Fruit fly (Drosophila melanogaster): ENCODE data around the gene CG12990.
A peak's percentile ranks its signal among the peaks of the same experiment; 100 is the strongest.

Gene CG12990

dm6 chrX:17651216-17651997, 20.3 kb downstream of the CG12990 start:
- peak; percentile 38 for TF ChIP-seq ovo (GFP tag; optimal IDR thresholded peaks at IDR 0.05)
- TF ChIP-seq toe (GFP tag; optimal IDR thresholded peaks at IDR 0.05): no peak
- TF ChIP-seq pad (GFP tag; optimal IDR thresholded peaks at IDR 0.05): peak; percentile 91

DNA sequence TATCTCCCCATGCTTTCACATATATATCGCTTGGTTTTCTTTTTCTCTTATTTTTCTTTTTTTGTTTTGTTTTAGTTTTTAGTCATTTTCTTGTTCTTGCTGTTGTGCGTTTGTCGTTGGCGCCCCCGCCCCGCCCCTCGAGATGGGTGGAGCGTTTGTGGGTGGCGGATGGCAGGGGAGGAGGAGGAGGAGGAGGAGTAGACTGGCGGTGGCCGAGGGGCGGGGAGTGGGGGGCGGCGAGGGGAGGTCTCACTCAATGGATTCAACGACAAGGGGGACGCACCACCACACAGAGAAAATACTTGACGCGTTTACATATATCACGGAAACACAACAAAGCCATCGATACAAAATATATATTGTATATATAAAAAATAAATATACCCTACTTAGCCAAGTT, 30.9 kb downstream of the CG12990 start:
- no peak for TF ChIP-seq CG33017 (tag; optimal IDR thresholded peaks at IDR 0.05)

DNA sequence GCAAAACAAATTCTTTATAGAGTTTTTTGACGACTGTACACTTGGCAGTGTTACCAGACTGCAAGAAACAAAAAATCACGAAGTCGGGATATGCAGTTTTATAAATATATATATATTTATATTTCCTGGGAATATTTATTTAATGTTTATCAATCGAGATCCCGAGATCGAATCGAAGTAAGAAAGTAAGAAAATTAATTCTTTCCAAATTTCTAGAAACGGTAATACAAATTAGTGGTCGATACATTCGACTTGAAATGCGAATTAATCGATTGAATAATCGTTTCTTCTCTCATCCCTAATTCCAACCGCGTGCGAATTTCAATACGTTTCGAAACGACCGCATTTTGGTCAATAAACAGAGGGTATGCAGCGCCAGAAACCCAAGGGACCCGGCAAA, 35.7 kb downstream of the CG12990 start, which contains the start of the genes CG8289 and CG5800:
Gene CG8289 (minus strand): TSS at position 44 of the 400 bp plus-strand sequence.
Gene CG5800 (plus strand): TSS at position 281 of the 400 bp plus-strand sequence.
- TF ChIP-seq CG5204 (GFP tag; optimal IDR thresholded peaks at IDR 0.05) (no peak), bab1 (GFP tag; optimal IDR thresholded peaks at IDR 0.05) (peak; percentile 62), CG14711 (tag; optimal IDR thresholded peaks at IDR 0.05) (peak; percentile 57), ovo (GFP tag; optimal IDR thresholded peaks at IDR 0.05) (no peak), CG1620 (GFP tag; optimal IDR thresholded peaks at IDR 0.05) (no peak), Crg-1 (GFP tag; optimal IDR thresholded peaks at IDR 0.05) (no peak), Clk (GFP tag; optimal IDR thresholded peaks at IDR 0.05) (no peak), Hr96 (GFP tag; optimal IDR thresholded peaks at IDR 0.05) (no peak), cnc (optimal IDR thresholded peaks at IDR 0.05) (no peak), Mnt (GFP tag; optimal IDR thresholded peaks at IDR 0.05) (peak; percentile 93), tj (GFP tag; optimal IDR thresholded peaks at IDR 0.05) (peak; percentile 23), cic (GFP tag; optimal IDR thresholded peaks at IDR 0.05) (no peak), CG7101 (tag; optimal IDR thresholded peaks at IDR 0.05) (peak; percentile 39), kay (GFP tag; ENCODE audit: borderline replicate concordance) (no peak), CG33017 (tag; optimal IDR thresholded peaks at IDR 0.05) (peak; percentile 45), pad (GFP tag; optimal IDR thresholded peaks at IDR 0.05) (no peak), CG7045 (GFP tag; optimal IDR thresholded peaks at IDR 0.05) (no peak), CG12768 (GFP tag; optimal IDR thresholded peaks at IDR 0.05) (no peak), CG11617 (GFP tag; optimal IDR thresholded peaks at IDR 0.05) (peak; percentile 6), toe (GFP tag; optimal IDR thresholded peaks at IDR 0.05) (no peak)

dm6 chrX:17631996-17632612, 39.6 kb downstream of the CG12990 start, which contains the start of the genes corolla and ND-24:
corolla (minus strand) TSS chrX:17632047.
ND-24 (plus strand) TSS chrX:17632089.
- TF ChIP-seq CG12768 (GFP tag; optimal IDR thresholded peaks at IDR 0.05) (peak; percentile 56), Hr96 (GFP tag; optimal IDR thresholded peaks at IDR 0.05) (no peak), kay (GFP tag; ENCODE audit: borderline replicate concordance) (no peak), CG7045 (GFP tag; optimal IDR thresholded peaks at IDR 0.05) (peak; percentile 19), cic (GFP tag; optimal IDR thresholded peaks at IDR 0.05) (peak; percentile 10), tj (GFP tag; optimal IDR thresholded peaks at IDR 0.05) (peak; percentile 58), CG14711 (tag; optimal IDR thresholded peaks at IDR 0.05) (peak; percentile 81), bab1 (GFP tag; optimal IDR thresholded peaks at IDR 0.05) (peak; percentile 92), CG5204 (GFP tag; optimal IDR thresholded peaks at IDR 0.05) (no peak), CG33017 (tag; optimal IDR thresholded peaks at IDR 0.05) (peak; percentile 74), cnc (optimal IDR thresholded peaks at IDR 0.05) (no peak), CG1620 (GFP tag; optimal IDR thresholded peaks at IDR 0.05) (peak; percentile 91), CG11617 (GFP tag; optimal IDR thresholded peaks at IDR 0.05) (peak; percentile 84), Clk (GFP tag; optimal IDR thresholded peaks at IDR 0.05) (peak; percentile 41), ovo (GFP tag; optimal IDR thresholded peaks at IDR 0.05) (peak; percentile 70), pad (GFP tag; optimal IDR thresholded peaks at IDR 0.05) (peak; percentile 61), Mnt (GFP tag; optimal IDR thresholded peaks at IDR 0.05) (peak; percentile 86), toe (GFP tag; optimal IDR thresholded peaks at IDR 0.05) (no peak), Crg-1 (GFP tag; optimal IDR thresholded peaks at IDR 0.05) (peak; percentile 81), CG7101 (tag; optimal IDR thresholded peaks at IDR 0.05) (peak; percentile 88)

dm6 chrX:17629317-17629716, 42.4 kb downstream of the CG12990 start, which contains the start of gene CG8326:
CG8326 (minus strand) TSS chrX:17629492.
- TF ChIP-seq ovo (GFP tag; optimal IDR thresholded peaks at IDR 0.05): no peak
- TF ChIP-seq Mnt (GFP tag; optimal IDR thresholded peaks at IDR 0.05): peak; percentile 10
- TF ChIP-seq CG11617 (GFP tag; optimal IDR thresholded peaks at IDR 0.05): no peak
- TF ChIP-seq bab1 (GFP tag; optimal IDR thresholded peaks at IDR 0.05): peak; percentile 9

DNA sequence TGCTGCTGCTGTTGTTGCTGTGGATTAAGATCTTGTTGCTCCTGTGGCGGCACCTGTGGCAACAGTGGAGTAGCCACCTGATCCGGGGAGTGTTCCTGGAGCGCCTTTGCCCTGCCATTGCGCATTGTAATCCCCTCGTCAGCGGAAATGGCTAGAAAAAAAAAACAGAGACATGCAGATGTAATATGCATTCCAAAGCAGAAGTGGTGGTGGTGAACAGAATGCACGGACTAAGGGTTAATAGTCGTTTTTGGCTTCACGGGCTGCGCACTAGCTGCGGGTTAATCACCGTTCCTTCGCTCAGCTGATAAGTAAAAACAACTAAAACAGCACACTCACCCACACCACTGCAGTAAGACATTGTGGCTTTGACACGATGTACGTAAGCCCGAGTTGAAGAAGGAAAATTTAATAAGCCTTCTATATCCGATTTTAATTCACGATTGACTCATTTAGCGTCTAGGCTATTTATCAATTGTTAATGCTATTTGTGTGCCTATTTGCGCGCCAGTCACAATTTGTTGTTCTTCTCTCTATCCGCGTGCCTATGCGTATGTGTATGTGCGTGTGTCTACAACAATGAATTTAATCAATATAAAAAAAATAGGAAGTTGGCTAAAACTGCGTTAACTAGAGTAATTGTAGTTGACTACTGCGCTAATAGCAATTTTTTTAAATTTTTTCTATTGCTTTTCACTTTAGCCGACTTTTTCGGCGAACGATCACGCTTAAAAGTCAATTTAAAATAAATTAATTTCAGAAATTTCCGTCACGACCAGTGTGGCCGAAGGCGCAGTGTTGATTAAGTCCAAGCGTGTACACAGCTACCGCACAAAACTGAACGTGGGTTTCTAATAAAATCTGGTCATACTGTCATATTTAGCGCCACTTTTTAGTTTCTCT, 44.3 kb downstream of the CG12990 start, which contains the start of gene stas:
Gene stas (minus strand): TSS at position 806 of the 903 bp plus-strand sequence.
- TF ChIP-seq kay (GFP tag; ENCODE audit: borderline replicate concordance) (no peak), CG5204 (GFP tag; optimal IDR thresholded peaks at IDR 0.05) (no peak), tj (GFP tag; optimal IDR thresholded peaks at IDR 0.05) (peak; percentile 79), CG7045 (GFP tag; optimal IDR thresholded peaks at IDR 0.05) (no peak), Mnt (GFP tag; optimal IDR thresholded peaks at IDR 0.05) (peak; percentile 81), CG12768 (GFP tag; optimal IDR thresholded peaks at IDR 0.05) (peak; percentile 7), pad (GFP tag; optimal IDR thresholded peaks at IDR 0.05) (no peak), cnc (optimal IDR thresholded peaks at IDR 0.05) (no peak), CG11617 (GFP tag; optimal IDR thresholded peaks at IDR 0.05) (no peak), toe (GFP tag; optimal IDR thresholded peaks at IDR 0.05) (no peak), cic (GFP tag; optimal IDR thresholded peaks at IDR 0.05) (no peak), Crg-1 (GFP tag; optimal IDR thresholded peaks at IDR 0.05) (peak; percentile 31), Clk (GFP tag; optimal IDR thresholded peaks at IDR 0.05) (no peak), bab1 (GFP tag; optimal IDR thresholded peaks at IDR 0.05) (peak; percentile 67), Hr96 (GFP tag; optimal IDR thresholded peaks at IDR 0.05) (no peak), ovo (GFP tag; optimal IDR thresholded peaks at IDR 0.05) (peak; percentile 48), CG33017 (tag; optimal IDR thresholded peaks at IDR 0.05) (peak; percentile 21), CG1620 (GFP tag; optimal IDR thresholded peaks at IDR 0.05) (peak; percentile 46), CG14711 (tag; optimal IDR thresholded peaks at IDR 0.05) (no peak), CG7101 (tag; optimal IDR thresholded peaks at IDR 0.05) (peak; percentile 33)

Data from whole organism, adult.